Worm (Caenorhabditis elegans) whole organism, L4 larva: ENCODE results near the gene ssu-2.

ENCODE experiments used
- ama-1 ChIP-seq: fragments of 150-350 bp; optimal IDR thresholded peaks from 2 replicates; lab custom pipeline; 2014; ENCODE audit warnings: inconsistent platforms, mixed read lengths
- unc-62 ChIP-seq, 3 experiments: fragments of 150-350 bp in 1 of 3; sonication (generic microtip); optimal IDR thresholded peaks in 2 of 3; peaks in 1 of 3; 1 replicate in 1 of 3; 2 replicates in 2 of 3; lab custom pipeline; 2014 to 2017; ENCODE audit warnings: missing biosample characterization in 3 of 3, missing genetic modification characterization in 3 of 3, missing genetic modification reagents in 3 of 3, missing genotype in 1 of 3

- no peak for TF ChIP-seq ama-1 (lab: Kevin White, UChicago)
- peak in 1 of 2 experiments; percentile 75 for TF ChIP-seq unc-62 (GFP tag; optimal IDR thresholded peaks at IDR 0.05 in 1 of 2; lab: Kevin White, UChicago)
- TF ChIP-seq unc-62 (tag; optimal IDR thresholded peaks at IDR 0.05; lab: Kevin White, UChicago), result no peak
Observed at ce11 chrIV:14361189-14361588, at the start of gene ssu-2.
